Worm (Caenorhabditis elegans) whole organism, L4 larva: Measurements from ENCODE around the gene srh-75.

ENCODE experiments used
- D1046.2 ChIP-seq: fragments of 200-800 bp; sonication (Bioruptor generic); IDR thresholded peaks from 2 replicates; pipeline ENCODE4 v1.3.6; 2022; ENCODE audit warnings: missing genetic modification characterization, missing compliant biosample characterization
- F10B5.3 ChIP-seq: sonication (generic microtip); optimal IDR thresholded peaks from 2 replicates; lab custom pipeline; 2016; ENCODE audit warnings: mild to moderate bottlenecking, missing genetic modification characterization, missing compliant biosample characterization
- F26F4.8 ChIP-seq: fragments of 200-800 bp; sonication (Bioruptor generic); conservative IDR thresholded peaks from 2 replicates; pipeline ENCODE4 v1.3.6; 2022; ENCODE audit warnings: missing genetic modification characterization, missing compliant biosample characterization
- F37D6.2 ChIP-seq: sonication (generic microtip); optimal IDR thresholded peaks from 2 replicates; lab custom pipeline; 2016; ENCODE audit warnings: mild to moderate bottlenecking, missing genetic modification characterization, missing compliant biosample characterization
- R02D3.7 ChIP-seq: fragments of 150-350 bp; sonication (generic microtip); optimal IDR thresholded peaks from 3 replicates; lab custom pipeline; 2014; ENCODE audit warnings: missing biosample characterization, missing genetic modification characterization
- Y48G9A.11 ChIP-seq: fragments of 200-800 bp; sonication (Bioruptor generic); IDR thresholded peaks from 2 replicates; pipeline ENCODE4 v1.3.6; 2022; ENCODE audit warnings: missing genetic modification reagents, missing genetic modification characterization, missing compliant biosample characterization
- Y5F2A.4 ChIP-seq: fragments of 200-800 bp; sonication (Bioruptor generic); optimal IDR thresholded peaks from 2 replicates; lab custom pipeline; 2018; ENCODE audit warnings: mild to moderate bottlenecking, missing genetic modification characterization, missing compliant biosample characterization
- aly-2 ChIP-seq: sonication (generic microtip); optimal IDR thresholded peaks from 2 replicates; lab custom pipeline; 2018; ENCODE audit warnings: missing biosample characterization, missing genetic modification characterization
- ama-1 ChIP-seq: fragments of 150-350 bp; optimal IDR thresholded peaks from 2 replicates; lab custom pipeline; 2014; ENCODE audit warnings: inconsistent platforms, mixed read lengths
- arid-1 ChIP-seq: fragments of 200-800 bp; sonication (Bioruptor generic); conservative IDR thresholded peaks from 2 replicates; pipeline ENCODE4 v1.3.6; 2022; ENCODE audit warnings: missing genetic modification reagents, missing genetic modification characterization, missing compliant biosample characterization
- ceh-20 ChIP-seq: fragments of 200-800 bp; sonication (Bioruptor generic); IDR thresholded peaks from 2 replicates; pipeline ENCODE4 v1.3.6; 2022; ENCODE audit warnings: missing genetic modification reagents, missing genetic modification characterization, missing compliant biosample characterization
- ceh-44 ChIP-seq: fragments of 200-800 bp; sonication (Bioruptor generic); IDR thresholded peaks from 2 replicates; pipeline ENCODE4 v1.3.6; 2022; ENCODE audit warnings: missing genetic modification reagents, missing genetic modification characterization, missing compliant biosample characterization
- ces-1 ChIP-seq: fragments of 150-350 bp; sonication (generic microtip); optimal IDR thresholded peaks from 4 replicates; lab custom pipeline; 2014; ENCODE audit warnings: missing biosample characterization, missing genetic modification reagents, missing genetic modification characterization
- daf-12 ChIP-seq: fragments of 150-350 bp; optimal IDR thresholded peaks from 2 replicates; lab custom pipeline; 2014; ENCODE audit warnings: missing biosample characterization, missing genetic modification reagents, missing genetic modification characterization
- dmd-8 ChIP-seq: fragments of 200-800 bp; sonication (Bioruptor generic); IDR thresholded peaks from 2 replicates; pipeline ENCODE4 v1.3.6; 2022; ENCODE audit warnings: missing genetic modification characterization, missing compliant biosample characterization
- dmd-9 ChIP-seq: fragments of 200-800 bp; sonication (Bioruptor generic); IDR thresholded peaks from 2 replicates; pipeline ENCODE4 v1.3.6; 2022; ENCODE audit warnings: missing genetic modification reagents, missing genetic modification characterization, missing compliant biosample characterization
- dpl-1 ChIP-seq: fragments of 150-350 bp; optimal IDR thresholded peaks from 2 replicates; lab custom pipeline; 2014; ENCODE audit warnings: missing biosample characterization, missing genetic modification reagents, missing genetic modification characterization
- fkh-10 ChIP-seq: fragments of 150-350 bp; optimal IDR thresholded peaks from 2 replicates; lab custom pipeline; 2014; ENCODE audit warnings: missing biosample characterization, missing genetic modification reagents, missing genetic modification characterization
- fos-1 ChIP-seq: fragments of 150-350 bp; optimal IDR thresholded peaks from 2 replicates; lab custom pipeline; 2014; ENCODE audit warnings: missing biosample characterization, missing genetic modification characterization
- hlh-11 ChIP-seq: fragments of 200-800 bp; sonication (Bioruptor generic); optimal IDR thresholded peaks from 2 replicates; lab custom pipeline; 2018; ENCODE audit warnings: mild to moderate bottlenecking, missing genetic modification characterization, missing compliant biosample characterization
- hlh-30 ChIP-seq: sonication (generic microtip); optimal IDR thresholded peaks from 2 replicates; lab custom pipeline; 2017; ENCODE audit warnings: antibody characterized with exemption, mild to moderate bottlenecking, missing genetic modification characterization, missing compliant biosample characterization; ENCODE audit not compliant: insufficient read depth
- jun-1 ChIP-seq: fragments of 150-350 bp; optimal IDR thresholded peaks from 2 replicates; lab custom pipeline; 2014; ENCODE audit warnings: missing biosample characterization, missing genetic modification reagents, missing genetic modification characterization
- lin-1 ChIP-seq: fragments of 200-800 bp; sonication (Bioruptor generic); IDR thresholded peaks from 2 replicates; pipeline ENCODE4 v1.3.6; 2022; ENCODE audit warnings: missing genetic modification reagents, missing genetic modification characterization, missing compliant biosample characterization
- lin-29 ChIP-seq: fragments of 200-800 bp; sonication (Bioruptor generic); IDR thresholded peaks from 2 replicates; pipeline ENCODE4 v1.3.6; 2022; ENCODE audit warnings: missing genetic modification reagents, missing genetic modification characterization, missing compliant biosample characterization
- lin-39 ChIP-seq: fragments of 150-350 bp; optimal IDR thresholded peaks from 2 replicates; lab custom pipeline; 2014; ENCODE audit warnings: missing biosample characterization, missing genetic modification reagents, missing genetic modification characterization
- madf-5 ChIP-seq, 2 experiments: fragments of 200-800 bp; sonication (Bioruptor generic); IDR thresholded peaks; 2 replicates each; pipeline ENCODE4 v1.3.6; 2022; ENCODE audit warnings: missing compliant biosample characterization in 2 of 2, missing genetic modification characterization in 2 of 2
- mdl-1 ChIP-seq, 2 experiments: fragments of 150-350 bp in 1 of 2; sonication (generic microtip) in 1 of 2; optimal IDR thresholded peaks; 2 replicates each; lab custom pipeline; 2014 to 2017; ENCODE audit warnings: missing biosample characterization in 2 of 2, missing genetic modification characterization in 2 of 2
- mes-2 ChIP-seq: sonication (generic microtip); optimal IDR thresholded peaks from 2 replicates; lab custom pipeline; 2016; ENCODE audit warnings: missing genotype, mild to moderate bottlenecking, missing genetic modification characterization, missing compliant biosample characterization; ENCODE audit not compliant: poor library complexity, severe bottlenecking
- mxl-3 ChIP-seq: fragments of 200-800 bp; sonication (Bioruptor generic); optimal IDR thresholded peaks from 2 replicates; lab custom pipeline; 2018; ENCODE audit warnings: mild to moderate bottlenecking, missing genetic modification characterization, missing compliant biosample characterization
- nhr-102 ChIP-seq: sonication (generic microtip); optimal IDR thresholded peaks from 2 replicates; lab custom pipeline; 2016; ENCODE audit warnings: mild to moderate bottlenecking, missing genetic modification characterization, moderate library complexity, missing compliant biosample characterization
- nhr-11 ChIP-seq: fragments of 150-350 bp; optimal IDR thresholded peaks from 2 replicates; lab custom pipeline; 2014; ENCODE audit warnings: missing biosample characterization, missing genetic modification characterization
- nhr-111 ChIP-seq: fragments of 200-800 bp; sonication (Bioruptor generic); optimal IDR thresholded peaks from 2 replicates; lab custom pipeline; 2018; ENCODE audit warnings: mild to moderate bottlenecking, missing genetic modification characterization, missing compliant biosample characterization
- nhr-28 ChIP-seq: fragments of 150-350 bp; optimal IDR thresholded peaks from 2 replicates; lab custom pipeline; 2014; ENCODE audit warnings: missing biosample characterization, missing genetic modification characterization
- nhr-41 ChIP-seq: fragments of 200-800 bp; sonication (Bioruptor generic); IDR thresholded peaks from 2 replicates; pipeline ENCODE4 v1.3.6; 2022; ENCODE audit warnings: missing genetic modification reagents, missing genetic modification characterization, missing compliant biosample characterization
- nhr-76 ChIP-seq: fragments of 150-350 bp; optimal IDR thresholded peaks from 2 replicates; lab custom pipeline; 2014; ENCODE audit warnings: missing biosample characterization, missing genetic modification characterization
- pha-4 ChIP-seq, 2 experiments: fragments of 150-350 bp in 1 of 2; fragments of 200-800 bp in 1 of 2; sonication (Bioruptor generic) in 1 of 2; IDR thresholded peaks in 1 of 2; optimal IDR thresholded peaks in 1 of 2; 2 replicates each; pipeline versions ENCODE4 v1.3.6 to Lab custom; 2014 to 2022; ENCODE audit warnings: missing genetic modification characterization in 2 of 2, missing genetic modification reagents in 2 of 2, missing biosample characterization in 1 of 2, missing compliant biosample characterization in 1 of 2
- php-3 ChIP-seq: fragments of 200-800 bp; sonication (Bioruptor generic); IDR thresholded peaks from 2 replicates; pipeline ENCODE4 v1.3.6; 2022; ENCODE audit warnings: missing genetic modification reagents, missing genetic modification characterization, missing compliant biosample characterization
- sdz-12 ChIP-seq: fragments of 200-800 bp; sonication (Bioruptor generic); optimal IDR thresholded peaks from 2 replicates; lab custom pipeline; 2018; ENCODE audit warnings: mild to moderate bottlenecking, missing genetic modification characterization, missing compliant biosample characterization
- set-16 ChIP-seq: fragments of 200-800 bp; sonication (Bioruptor generic); IDR thresholded peaks from 2 replicates; pipeline ENCODE4 v1.3.6; 2022; ENCODE audit warnings: missing genetic modification reagents, missing genetic modification characterization, missing compliant biosample characterization
- skn-1 ChIP-seq: fragments of 150-350 bp; optimal IDR thresholded peaks from 2 replicates; lab custom pipeline; 2014; ENCODE audit warnings: missing biosample characterization, missing genetic modification characterization
- snpc-4 ChIP-seq: fragments of 150-350 bp; optimal IDR thresholded peaks from 2 replicates; lab custom pipeline; 2014; ENCODE audit warnings: missing biosample characterization, missing genetic modification characterization
- spr-1 ChIP-seq: sonication (generic microtip); optimal IDR thresholded peaks from 2 replicates; lab custom pipeline; 2016; ENCODE audit warnings: mild to moderate bottlenecking, missing genetic modification characterization, missing compliant biosample characterization
- tag-97 ChIP-seq: fragments of 200-800 bp; sonication (Bioruptor generic); IDR thresholded peaks from 2 replicates; pipeline ENCODE4 v1.3.6; 2022; ENCODE audit warnings: missing genetic modification characterization, missing compliant biosample characterization
- unc-130 ChIP-seq: sonication (generic microtip); optimal IDR thresholded peaks from 2 replicates; lab custom pipeline; 2016; ENCODE audit warnings: missing genetic modification reagents, missing genetic modification characterization, missing compliant biosample characterization
- zfp-2 ChIP-seq: sonication (generic microtip); optimal IDR thresholded peaks from 2 replicates; lab custom pipeline; 2016; ENCODE audit warnings: mild to moderate bottlenecking, missing genetic modification characterization, missing compliant biosample characterization

srh-75 gene

DNA sequence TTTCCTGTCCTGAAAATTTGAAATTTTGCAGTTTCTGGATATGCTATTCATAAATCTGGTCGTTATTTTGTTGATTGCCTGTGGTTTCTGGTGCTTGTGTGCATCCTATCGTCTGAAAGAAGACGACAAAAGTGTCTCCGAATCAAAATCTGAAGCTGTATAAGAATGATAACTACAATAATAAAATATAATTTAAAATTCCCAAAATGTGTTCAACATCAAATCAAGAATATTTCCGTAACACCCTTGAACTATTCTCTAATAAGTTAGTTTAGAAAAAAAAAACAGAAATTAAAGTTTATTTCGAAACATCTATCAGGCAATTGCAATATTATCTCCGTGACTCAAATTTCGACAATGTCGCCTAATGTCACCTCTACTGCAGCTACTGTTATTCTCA, 16.5 kb downstream of the srh-75 start, which contains the start of gene C45B11.8:
Gene C45B11.8, plus strand, starts transcription at position 301 of the 400 bp plus-strand sequence.
- TF ChIP-seq lin-29 (no peak), mes-2 (tag; lab: Kevin White, UChicago) (no peak), dmd-8 (GFP tag; lab: Robert Waterston, UW) (no peak), nhr-102 (tag; lab: Kevin White, UChicago) (no peak), spr-1 (tag; lab: Kevin White, UChicago) (no peak), ces-1 (no peak), ceh-20 (no peak), fos-1 (tag; lab: Kevin White, UChicago) (no peak), zfp-2 (tag; lab: Kevin White, UChicago) (no peak), unc-130 (GFP tag; lab: Kevin White, UChicago) (no peak), aly-2 (no peak), nhr-111 (no peak), D1046.2 (GFP tag; lab: Robert Waterston, UW) (no peak), F10B5.3 (tag; lab: Kevin White, UChicago) (no peak)

DNA sequence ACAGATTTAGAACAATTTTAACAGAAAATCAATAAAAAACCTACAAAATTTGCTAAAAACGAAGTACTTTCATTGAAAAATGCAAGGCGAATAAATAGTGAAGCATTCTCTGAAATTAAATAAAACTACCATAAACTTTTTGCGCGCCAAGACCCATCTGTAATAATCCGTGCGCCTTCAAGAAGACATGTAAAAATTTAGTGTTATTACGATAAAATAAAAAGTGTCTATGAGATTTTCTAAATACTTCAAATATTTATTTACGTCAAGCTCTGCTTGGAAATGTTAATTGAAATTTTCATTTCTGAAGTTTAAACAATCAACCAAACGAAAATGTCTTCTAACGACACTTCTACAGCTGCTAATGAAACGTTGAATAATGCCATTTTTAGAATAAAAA, 16.9 kb downstream of the srh-75 start, which contains the start of gene C45B11.9:
Gene C45B11.9, plus strand, starts transcription at position 301 of the 400 bp plus-strand sequence.
- TF ChIP-seq set-16 (GFP tag; lab: Robert Waterston, UW) = no peak
- no peak for TF ChIP-seq tag-97 (GFP tag; lab: Robert Waterston, UW)
- TF ChIP-seq Y5F2A.4 (GFP tag; lab: Kevin White, UChicago) = no peak
- no peak for TF ChIP-seq aly-2
- TF ChIP-seq hlh-30 (tag; lab: Kevin White, UChicago) = no peak
- TF ChIP-seq arid-1 (GFP tag; lab: Robert Waterston, UW) = no peak
- TF ChIP-seq pha-4 (GFP tag; IDR thresholded peaks at IDR 0.05; lab: Robert Waterston, UW) = no peak
- no peak for TF ChIP-seq pha-4 (tag; optimal IDR thresholded peaks at IDR 0.05; lab: Kevin White, UChicago)
- TF ChIP-seq skn-1 (tag; lab: Kevin White, UChicago) = no peak
- no peak for TF ChIP-seq mxl-3
- no peak for TF ChIP-seq lin-1 (GFP tag; lab: Robert Waterston, UW)
- no peak for TF ChIP-seq R02D3.7 (tag; lab: Kevin White, UChicago)
- TF ChIP-seq sdz-12 (GFP tag; lab: Kevin White, UChicago) = no peak
- TF ChIP-seq F26F4.8 (GFP tag; lab: Robert Waterston, UW) = no peak
- no peak for TF ChIP-seq dpl-1 (GFP tag; lab: Kevin White, UChicago)
- TF ChIP-seq mdl-1 (tag; optimal IDR thresholded peaks at IDR 0.05; lab: Kevin White, UChicago) = no peak

DNA sequence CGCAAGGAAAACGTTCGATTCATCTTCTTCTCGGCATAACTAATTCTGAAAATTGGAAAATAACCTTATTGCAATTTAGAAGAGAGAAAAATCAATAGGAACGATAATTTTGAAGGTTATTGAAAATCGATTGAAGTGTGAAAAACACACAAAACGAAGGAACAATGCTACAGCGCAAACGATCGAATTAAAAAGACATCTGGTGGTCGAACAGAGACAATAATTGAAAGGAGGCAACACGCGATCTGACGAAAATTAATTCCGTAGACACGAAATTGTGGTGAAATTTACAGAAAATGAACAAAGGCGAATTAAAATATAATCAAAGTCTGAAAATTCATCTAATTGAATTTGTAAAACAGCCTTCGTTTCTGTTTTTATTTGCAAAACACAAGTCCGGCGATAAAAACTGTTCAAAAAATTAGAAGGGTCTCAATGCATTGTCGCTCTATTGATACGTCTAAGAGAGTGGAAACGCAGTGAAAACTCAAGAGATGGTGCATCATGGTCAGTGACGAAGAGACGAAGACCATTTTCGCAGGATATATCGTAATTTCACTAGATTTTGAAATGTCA, 17.5 kb downstream of the srh-75 start, which contains the start of gene pak-2:
Gene pak-2, minus strand, starts transcription at position 51 of the 576 bp plus-strand sequence.
- TF ChIP-seq nhr-11 (tag; lab: Kevin White, UChicago) (peak; percentile 71), nhr-28 (tag; lab: Kevin White, UChicago) (peak; percentile 67), tag-97 (GFP tag; lab: Robert Waterston, UW) (no peak), arid-1 (GFP tag; lab: Robert Waterston, UW) (no peak), lin-1 (GFP tag; lab: Robert Waterston, UW) (no peak), mdl-1 (tag; optimal IDR thresholded peaks at IDR 0.05; lab: Kevin White, UChicago) (peak in 1 of 2 experiments; percentile 58), skn-1 (tag; lab: Kevin White, UChicago) (no peak), madf-5 (GFP tag; IDR thresholded peaks at IDR 0.05; lab: Robert Waterston, UW) (no peak), hlh-30 (tag; lab: Kevin White, UChicago) (peak; percentile 57), daf-12 (tag; lab: Kevin White, UChicago) (no peak), F10B5.3 (tag; lab: Kevin White, UChicago) (no peak), mes-2 (tag; lab: Kevin White, UChicago) (peak; percentile 89), fkh-10 (GFP tag; lab: Kevin White, UChicago) (peak; percentile 90), ceh-20 (no peak), nhr-41 (GFP tag; lab: Robert Waterston, UW) (no peak), php-3 (no peak), hlh-11 (tag; lab: Kevin White, UChicago) (peak; percentile 72), jun-1 (no peak), Y5F2A.4 (GFP tag; lab: Kevin White, UChicago) (no peak), Y48G9A.11 (GFP tag; lab: Robert Waterston, UW) (0 out of 2 replicates have a peak, but pooled peaks have one; percentile 45), dmd-9 (GFP tag; lab: Robert Waterston, UW) (0 out of 2 replicates have a peak, but pooled peaks have one; percentile 49), zfp-2 (tag; lab: Kevin White, UChicago) (no peak), snpc-4 (tag; lab: Kevin White, UChicago) (no peak), sdz-12 (GFP tag; lab: Kevin White, UChicago) (no peak), ama-1 (lab: Kevin White, UChicago) (no peak), lin-39 (tag; lab: Kevin White, UChicago) (no peak), nhr-76 (no peak), ceh-44 (GFP tag; lab: Robert Waterston, UW) (0 out of 2 replicates have a peak, but pooled peaks have one; percentile 11), ces-1 (no peak), F37D6.2 (tag; lab: Kevin White, UChicago) (peak; percentile 46)
